In the genomic region with DNA sequence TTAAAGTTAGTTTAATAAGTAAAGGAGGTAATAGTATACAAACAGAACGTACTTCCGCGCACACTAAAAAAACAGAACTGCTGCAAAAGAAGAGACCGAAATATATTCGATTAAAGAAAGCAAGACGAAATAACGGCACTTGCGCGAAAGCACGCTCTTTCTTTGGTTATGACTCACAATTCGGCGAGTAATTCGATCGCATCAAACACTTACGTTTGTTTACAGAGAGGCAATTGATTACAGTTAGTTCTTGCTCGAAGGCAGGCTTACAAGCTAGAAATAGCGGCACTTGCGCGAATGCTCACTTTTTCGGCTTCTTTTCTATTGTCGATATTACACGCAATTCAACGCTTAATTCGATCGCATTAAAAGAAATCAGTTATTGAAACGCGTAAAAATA, we compare ENCODE assay signal across 2 fruit fly cellular contexts.
TF ChIP-seq lines count a peak whose summit lies in the region.

A gene (plus strand): TSS at position 301 of the 400 bp plus-strand sequence.

- no peak for TF ChIP-seq CTCF in whole organism, embryonic (GFP tag; optimal IDR thresholded peaks at IDR 0.05; lab: Kevin White, UChicago)

TF ChIP-seq in whole organism, adult, 20 proteins besides CTCF, POLR2A, EP300 and RAD21:
- TF ChIP-seq CG5204 (GFP tag; optimal IDR thresholded peaks at IDR 0.05; lab: Kevin White, UChicago), result no peak
- TF ChIP-seq CG1620 (GFP tag; optimal IDR thresholded peaks at IDR 0.05; lab: Kevin White, UChicago), result no peak
- no peak for TF ChIP-seq bab1 (GFP tag; optimal IDR thresholded peaks at IDR 0.05; lab: Kevin White, UChicago)
- TF ChIP-seq CG12768 (GFP tag; optimal IDR thresholded peaks at IDR 0.05; lab: Kevin White, UChicago), result no peak
- TF ChIP-seq toe (GFP tag; optimal IDR thresholded peaks at IDR 0.05; lab: Kevin White, UChicago), result no peak
- TF ChIP-seq cic (GFP tag; optimal IDR thresholded peaks at IDR 0.05; lab: Kevin White, UChicago), result no peak
- no peak for TF ChIP-seq CG7045 (GFP tag; optimal IDR thresholded peaks at IDR 0.05; lab: Kevin White, UChicago)
- peak; percentile 77 for TF ChIP-seq ovo (GFP tag; optimal IDR thresholded peaks at IDR 0.05; lab: Kevin White, UChicago)
- TF ChIP-seq CG11617 (GFP tag; optimal IDR thresholded peaks at IDR 0.05; lab: Kevin White, UChicago), result no peak
- TF ChIP-seq Hr96 (GFP tag; optimal IDR thresholded peaks at IDR 0.05; lab: Kevin White, UChicago), result no peak
- no peak for TF ChIP-seq Crg-1 (GFP tag; optimal IDR thresholded peaks at IDR 0.05; lab: Kevin White, UChicago)
- TF ChIP-seq pad (GFP tag; optimal IDR thresholded peaks at IDR 0.05; lab: Kevin White, UChicago), result peak; percentile 44

TF ChIP-seq in whole organism, embryonic, 481 proteins besides CTCF, POLR2A, EP300 and RAD21:
- TF ChIP-seq so (GFP tag; IDR thresholded peaks at IDR 0.05; lab: Robert Waterston, UW) (no peak), CG2199 (GFP tag; IDR thresholded peaks at IDR 0.05; lab: Robert Waterston, UW) (0 out of 3 replicates have a peak, but pooled peaks have one; percentile 34)
